Fruit fly (Drosophila melanogaster): ENCODE measurements around the gene Rev1.

Gene Rev1

DNA sequence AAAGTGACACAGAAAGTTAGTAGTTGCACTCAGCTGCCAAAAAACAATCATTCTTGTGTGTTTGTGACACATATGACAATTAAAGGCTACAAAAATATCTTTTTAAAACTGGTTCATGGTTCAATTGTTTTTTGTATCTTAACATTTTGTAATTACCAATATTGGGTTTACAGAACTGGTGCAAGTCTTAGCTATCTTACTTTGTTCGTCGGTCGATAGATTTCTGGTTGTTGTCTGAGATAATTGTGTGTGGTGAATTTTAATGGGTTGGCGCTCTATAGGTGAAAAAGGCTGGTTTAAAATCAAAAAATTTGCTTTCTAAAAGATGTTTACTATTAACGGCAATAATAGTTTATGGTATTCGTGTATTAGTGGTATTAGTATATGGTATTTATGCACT, 49.5 kb upstream of the Rev1 start (continued):
- TF ChIP-seq bab2 (GFP tag; optimal IDR thresholded peaks at IDR 0.05): no peak
- no peak for TF ChIP-seq CHES-1-like (GFP tag; optimal IDR thresholded peaks at IDR 0.05)
- no peak for TF ChIP-seq sob (GFP tag; IDR thresholded peaks at IDR 0.05)
- peak; percentile 22 for TF ChIP-seq CG10147 (GFP tag; optimal IDR thresholded peaks at IDR 0.05)
- TF ChIP-seq NfI (GFP tag; optimal IDR thresholded peaks at IDR 0.05): no peak
- TF ChIP-seq CG7556 (GFP tag; optimal IDR thresholded peaks at IDR 0.05): no peak
- TF ChIP-seq CG32767 (GFP tag; IDR thresholded peaks at IDR 0.05): no peak
- no peak for TF ChIP-seq CG10462 (GFP tag; optimal IDR thresholded peaks at IDR 0.05)
- TF ChIP-seq CG9797 (GFP tag; optimal IDR thresholded peaks at IDR 0.05): no peak
- 0 out of 3 replicates have a peak, but pooled peaks have one; percentile 50 for TF ChIP-seq CG2199 (GFP tag; IDR thresholded peaks at IDR 0.05)
- TF ChIP-seq Mes4 (GFP tag; optimal IDR thresholded peaks at IDR 0.05): no peak
- no peak for TF ChIP-seq trh (GFP tag; optimal IDR thresholded peaks at IDR 0.05)
- no peak for TF ChIP-seq Myb (GFP tag; optimal IDR thresholded peaks at IDR 0.05)
- no peak for TF ChIP-seq onecut (GFP tag; IDR thresholded peaks at IDR 0.05)
- no peak for TF ChIP-seq CG6175 (GFP tag; IDR thresholded peaks at IDR 0.05)
- TF ChIP-seq CG10209 (GFP tag; optimal IDR thresholded peaks at IDR 0.05): no peak
- no peak for TF ChIP-seq CG8281 (tag; optimal IDR thresholded peaks at IDR 0.05)
- TF ChIP-seq zen (tag; optimal IDR thresholded peaks at IDR 0.05): peak; percentile 67
- TF ChIP-seq CG18011 (GFP tag; optimal IDR thresholded peaks at IDR 0.05): no peak
- no peak for TF ChIP-seq CG9876 (GFP tag; optimal IDR thresholded peaks at IDR 0.05)
- TF ChIP-seq eve (GFP tag; optimal IDR thresholded peaks at IDR 0.05): no peak
- peak; percentile 54 for TF ChIP-seq gcm (GFP tag; optimal IDR thresholded peaks at IDR 0.05)
- no peak for TF ChIP-seq CG14860 (GFP tag; IDR thresholded peaks at IDR 0.05; ENCODE audit: partially characterized antibody)
- TF ChIP-seq slbo (GFP tag; IDR thresholded peaks at IDR 0.05): no peak
- no peak for TF ChIP-seq dan (GFP tag; IDR thresholded peaks at IDR 0.05)
- TF ChIP-seq CG30403 (GFP tag; optimal IDR thresholded peaks at IDR 0.05): no peak
- TF ChIP-seq CG17568 (GFP tag; optimal IDR thresholded peaks at IDR 0.05): no peak
- TF ChIP-seq Ets97D (GFP tag; optimal IDR thresholded peaks at IDR 0.05): peak; percentile 5
- TF ChIP-seq zfh1 (GFP tag; IDR thresholded peaks at IDR 0.05): no peak
- TF ChIP-seq row (GFP tag; IDR thresholded peaks at IDR 0.05): peak; percentile 23; the same call in 1 of the 3 replicates
- no peak for TF ChIP-seq Nf-YC (tag; optimal IDR thresholded peaks at IDR 0.05)
- TF ChIP-seq ase (GFP tag; IDR thresholded peaks at IDR 0.05): no peak
- TF ChIP-seq Dbx (GFP tag; IDR thresholded peaks at IDR 0.05): no peak
- no peak for TF ChIP-seq sisA (GFP tag; IDR thresholded peaks at IDR 0.05)
- no peak for TF ChIP-seq CG1233 (GFP tag; optimal IDR thresholded peaks at IDR 0.05)
- TF ChIP-seq abd-A (tag; optimal IDR thresholded peaks at IDR 0.05): peak; percentile 48
- no peak for TF ChIP-seq CG8944 (GFP tag; optimal IDR thresholded peaks at IDR 0.05)
- no peak for TF ChIP-seq Sox100B (GFP tag; optimal IDR thresholded peaks at IDR 0.05)
- TF ChIP-seq Pdp1 (GFP tag; optimal IDR thresholded peaks at IDR 0.05): no peak
- TF ChIP-seq CG14710 (tag; optimal IDR thresholded peaks at IDR 0.05): peak; percentile 25
- TF ChIP-seq CG5953 (GFP tag; IDR thresholded peaks at IDR 0.05): no peak
- TF ChIP-seq CG1832 (GFP tag; optimal IDR thresholded peaks at IDR 0.05): no peak
- TF ChIP-seq Dp (GFP tag; optimal IDR thresholded peaks at IDR 0.05): peak; percentile 80
- peak; percentile 10 for TF ChIP-seq phol (tag; optimal IDR thresholded peaks at IDR 0.05)
- TF ChIP-seq Hr51 (GFP tag; optimal IDR thresholded peaks at IDR 0.05): no peak
- no peak for TF ChIP-seq bowl (GFP tag; IDR thresholded peaks at IDR 0.05)
- TF ChIP-seq cato (GFP tag; optimal IDR thresholded peaks at IDR 0.05; ENCODE audit: borderline replicate concordance): no peak
- no peak for TF ChIP-seq hkb (optimal IDR thresholded peaks at IDR 0.05)
- no peak for TF ChIP-seq hkb (GFP tag; IDR thresholded peaks at IDR 0.05)
- TF ChIP-seq CG1024 (GFP tag; IDR thresholded peaks at IDR 0.05): no peak
- TF ChIP-seq grau (tag; optimal IDR thresholded peaks at IDR 0.05): no peak
- peak; percentile 59 for TF ChIP-seq Dref (GFP tag; IDR thresholded peaks at IDR 0.05)
